Worm (Caenorhabditis elegans) whole organism, L4/young adult: Measurements from ENCODE around the gene F02D8.9.

ENCODE experiments used
- W03F9.2 ChIP-seq: fragments of 150-350 bp; optimal IDR thresholded peaks from 2 replicates; lab custom pipeline; 2014; ENCODE audit warnings: missing biosample characterization, missing genetic modification characterization
- dao-5 ChIP-seq: sonication (generic microtip); optimal IDR thresholded peaks from 2 replicates; lab custom pipeline; 2016; ENCODE audit warnings: missing genotype, missing genetic modification characterization, moderate library complexity, missing compliant biosample characterization
- him-1 ChIP-seq: sonication (generic microtip); optimal IDR thresholded peaks from 2 replicates; lab custom pipeline; 2016; ENCODE audit warnings: missing genotype, missing genetic modification reagents, missing genetic modification characterization, missing compliant biosample characterization

ce11 chrV:14990843-14991242 is 35.3 kb upstream of the F02D8.9 start, which contains the start of the genes cdt-2 and T01C3.2:
- TF ChIP-seq him-1 (tag; lab: Kevin White, UChicago), result no peak
- no peak for TF ChIP-seq dao-5 (tag; lab: Kevin White, UChicago)
- TF ChIP-seq W03F9.2 (tag; lab: Kevin White, UChicago), result no peak
